Worm (Caenorhabditis elegans) whole organism, L2 larva: ENCODE results near the gene uba-1.

Experiments
- C34F6.9 ChIP-seq: fragments of 150-350 bp; optimal IDR thresholded peaks from 2 replicates; lab custom pipeline; 2014; ENCODE audit warnings: missing biosample characterization, missing genetic modification characterization
- F13H6.1 ChIP-seq: sonication (generic microtip); optimal IDR thresholded peaks from 2 replicates; lab custom pipeline; 2016; ENCODE audit warnings: missing genetic modification characterization, missing compliant biosample characterization
- R02D3.7 ChIP-seq: fragments of 150-350 bp; optimal IDR thresholded peaks from 2 replicates; lab custom pipeline; 2014; ENCODE audit warnings: missing biosample characterization, missing genetic modification characterization
- Y55F3AM.14 ChIP-seq: fragments of 200-800 bp; sonication (Bioruptor generic); optimal IDR thresholded peaks from 2 replicates; lab custom pipeline; 2018; ENCODE audit warnings: mild to moderate bottlenecking, missing genetic modification characterization, missing compliant biosample characterization
- ZK546.5 ChIP-seq: sonication (generic microtip); optimal IDR thresholded peaks from 2 replicates; lab custom pipeline; 2017; ENCODE audit warnings: missing biosample characterization, missing genetic modification characterization
- alr-1 ChIP-seq: fragments of 150-350 bp; optimal IDR thresholded peaks from 2 replicates; lab custom pipeline; 2014; ENCODE audit warnings: missing biosample characterization, missing genetic modification characterization
- aly-2 ChIP-seq: fragments of 150-350 bp; optimal IDR thresholded peaks from 2 replicates; lab custom pipeline; 2014; ENCODE audit warnings: missing biosample characterization, missing genetic modification characterization
- ama-1 ChIP-seq: fragments of 150-350 bp; optimal IDR thresholded peaks from 2 replicates; lab custom pipeline; 2018; ENCODE audit warnings: inconsistent platforms
- blmp-1 ChIP-seq: sonication (generic microtip); optimal IDR thresholded peaks from 2 replicates; lab custom pipeline; 2017; ENCODE audit warnings: missing genetic modification characterization, mild to moderate bottlenecking, missing compliant biosample characterization, antibody characterized with exemption, moderate library complexity; ENCODE audit not compliant: insufficient read depth
- ceh-16 ChIP-seq: fragments of 150-350 bp; optimal IDR thresholded peaks from 2 replicates; lab custom pipeline; 2014; ENCODE audit warnings: missing biosample characterization, missing genetic modification characterization
- ceh-82 ChIP-seq: fragments of 150-350 bp; optimal IDR thresholded peaks from 2 replicates; lab custom pipeline; 2014; ENCODE audit warnings: missing biosample characterization, missing genetic modification characterization
- crh-2 ChIP-seq: sonication (generic microtip); optimal IDR thresholded peaks from 2 replicates; lab custom pipeline; 2017; ENCODE audit warnings: missing biosample characterization, missing genetic modification characterization
- dmd-4 ChIP-seq: sonication (generic microtip); optimal IDR thresholded peaks from 2 replicates; lab custom pipeline; 2017; ENCODE audit warnings: missing biosample characterization, missing genetic modification characterization
- egl-27 ChIP-seq: sonication (generic microtip); optimal IDR thresholded peaks from 3 replicates; lab custom pipeline; 2017; ENCODE audit warnings: missing biosample characterization, missing genetic modification reagents, missing genetic modification characterization
- elt-1 ChIP-seq: fragments of 150-350 bp; optimal IDR thresholded peaks from 2 replicates; lab custom pipeline; 2014; ENCODE audit warnings: missing biosample characterization, missing genetic modification characterization
- elt-3 ChIP-seq: sonication (generic microtip); optimal IDR thresholded peaks from 2 replicates; lab custom pipeline; 2017; ENCODE audit warnings: missing biosample characterization, missing genetic modification characterization
- fos-1 ChIP-seq: fragments of 150-350 bp; optimal IDR thresholded peaks from 2 replicates; lab custom pipeline; 2014; ENCODE audit warnings: missing biosample characterization, missing genetic modification characterization
- gmeb-1 ChIP-seq: fragments of 150-350 bp; optimal IDR thresholded peaks from 2 replicates; lab custom pipeline; 2014; ENCODE audit warnings: missing biosample characterization, missing genetic modification characterization
- lin-11 ChIP-seq: fragments of 150-350 bp; sonication (generic microtip); optimal IDR thresholded peaks from 2 replicates; lab custom pipeline; 2014; ENCODE audit warnings: missing biosample characterization, missing genetic modification characterization, inconsistent platforms, mixed read lengths
- lin-13 ChIP-seq: fragments of 150-350 bp; optimal IDR thresholded peaks from 2 replicates; lab custom pipeline; 2014; ENCODE audit warnings: missing biosample characterization, missing genetic modification reagents, missing genetic modification characterization
- lin-39 ChIP-seq: fragments of 150-350 bp; optimal IDR thresholded peaks from 2 replicates; lab custom pipeline; 2014; ENCODE audit warnings: missing biosample characterization, missing genetic modification reagents, missing genetic modification characterization
- lsy-2 ChIP-seq, 2 experiments: fragments of 150-350 bp in 1 of 2; sonication (generic microtip) in 1 of 2; optimal IDR thresholded peaks; 2 replicates each; lab custom pipeline; 2014 to 2017; ENCODE audit warnings: missing biosample characterization in 2 of 2, missing genetic modification characterization in 2 of 2
- mab-5 ChIP-seq: fragments of 150-350 bp; optimal IDR thresholded peaks from 2 replicates; lab custom pipeline; 2014; ENCODE audit warnings: missing biosample characterization, missing genetic modification characterization
- mbf-1 ChIP-seq: sonication (generic microtip); optimal IDR thresholded peaks from 2 replicates; lab custom pipeline; 2017; ENCODE audit warnings: missing biosample characterization, missing genetic modification characterization
- mdl-1 ChIP-seq, 2 experiments: fragments of 150-350 bp in 1 of 2; sonication (generic microtip) in 1 of 2; optimal IDR thresholded peaks; 2 replicates each; lab custom pipeline; 2017; ENCODE audit warnings: missing biosample characterization in 2 of 2, missing genetic modification characterization in 2 of 2
- nhr-10 ChIP-seq: sonication (generic microtip); optimal IDR thresholded peaks from 2 replicates; lab custom pipeline; 2017; ENCODE audit warnings: missing biosample characterization, missing genetic modification characterization
- nhr-11 ChIP-seq: fragments of 150-350 bp; optimal IDR thresholded peaks from 2 replicates; lab custom pipeline; 2014; ENCODE audit warnings: missing biosample characterization, missing genetic modification characterization
- nhr-12 ChIP-seq: fragments of 150-350 bp; optimal IDR thresholded peaks from 2 replicates; lab custom pipeline; 2014; ENCODE audit warnings: missing biosample characterization, missing genetic modification characterization
- nhr-129 ChIP-seq: fragments of 150-350 bp; optimal IDR thresholded peaks from 2 replicates; lab custom pipeline; 2014; ENCODE audit warnings: missing biosample characterization, missing genetic modification characterization
- nhr-21 ChIP-seq: fragments of 150-350 bp; optimal IDR thresholded peaks from 2 replicates; lab custom pipeline; 2014; ENCODE audit warnings: missing biosample characterization, missing genetic modification characterization
- nhr-23 ChIP-seq: fragments of 150-350 bp; optimal IDR thresholded peaks from 2 replicates; lab custom pipeline; 2014; ENCODE audit warnings: missing biosample characterization, missing genetic modification reagents, missing genetic modification characterization
- nhr-237 ChIP-seq: fragments of 150-350 bp; optimal IDR thresholded peaks from 2 replicates; lab custom pipeline; 2014; ENCODE audit warnings: missing biosample characterization, missing genetic modification characterization
- nhr-25 ChIP-seq: fragments of 150-350 bp; sonication (generic microtip); optimal IDR thresholded peaks from 3 replicates; lab custom pipeline; 2014; ENCODE audit warnings: missing biosample characterization, missing genetic modification characterization
- nhr-6 ChIP-seq: fragments of 150-350 bp; optimal IDR thresholded peaks from 2 replicates; lab custom pipeline; 2014; ENCODE audit warnings: missing biosample characterization, missing genetic modification characterization
- nhr-77 ChIP-seq: fragments of 150-350 bp; optimal IDR thresholded peaks from 2 replicates; lab custom pipeline; 2014; ENCODE audit warnings: missing biosample characterization, missing genetic modification characterization
- peb-1 ChIP-seq: fragments of 150-350 bp; optimal IDR thresholded peaks from 2 replicates; lab custom pipeline; 2014; ENCODE audit warnings: missing biosample characterization, missing genetic modification characterization
- sem-4 ChIP-seq: fragments of 150-350 bp; optimal IDR thresholded peaks from 2 replicates; lab custom pipeline; 2014; ENCODE audit warnings: missing biosample characterization, missing genetic modification reagents, missing genetic modification characterization
- skn-1 ChIP-seq: sonication (generic microtip); optimal IDR thresholded peaks from 2 replicates; lab custom pipeline; 2017; ENCODE audit warnings: missing biosample characterization, missing genetic modification characterization
- sma-3 ChIP-seq: sonication (generic microtip); optimal IDR thresholded peaks from 2 replicates; lab custom pipeline; 2016; ENCODE audit warnings: missing genetic modification reagents, missing genetic modification characterization, missing compliant biosample characterization
- sma-9 ChIP-seq, 2 experiments: fragments of 150-350 bp in 1 of 2; sonication (generic microtip) in 1 of 2; optimal IDR thresholded peaks; 2 replicates each; lab custom pipeline; 2014 to 2016; ENCODE audit warnings: missing genetic modification characterization in 2 of 2, mild to moderate bottlenecking in 1 of 2, missing biosample characterization in 1 of 2, missing compliant biosample characterization in 1 of 2, missing genetic modification reagents in 1 of 2, moderate library complexity in 1 of 2
- snpc-4 ChIP-seq: fragments of 150-350 bp; optimal IDR thresholded peaks from 2 replicates; lab custom pipeline; 2014; ENCODE audit warnings: missing biosample characterization, missing genetic modification characterization
- unc-39 ChIP-seq: fragments of 150-350 bp; optimal IDR thresholded peaks from 2 replicates; lab custom pipeline; 2014; ENCODE audit warnings: missing biosample characterization, missing genetic modification characterization
- unc-55 ChIP-seq: fragments of 150-350 bp; sonication (generic microtip); optimal IDR thresholded peaks from 3 replicates; lab custom pipeline; 2014; ENCODE audit warnings: missing biosample characterization, missing genetic modification reagents, missing genetic modification characterization
- unc-62 ChIP-seq: fragments of 150-350 bp; optimal IDR thresholded peaks from 2 replicates; lab custom pipeline; 2014; ENCODE audit warnings: missing biosample characterization, missing genetic modification reagents, missing genetic modification characterization
- zag-1 ChIP-seq: fragments of 150-350 bp; optimal IDR thresholded peaks from 2 replicates; lab custom pipeline; 2014; ENCODE audit warnings: missing biosample characterization, missing genetic modification characterization
- ztf-1 ChIP-seq: fragments of 200-800 bp; sonication (Bioruptor generic); conservative IDR thresholded peaks from 2 replicates; pipeline ENCODE4 v1.3.6; 2022; ENCODE audit warnings: missing genetic modification characterization, missing compliant biosample characterization
- ztf-11 ChIP-seq: sonication (generic microtip); optimal IDR thresholded peaks from 2 replicates; lab custom pipeline; 2017; ENCODE audit warnings: missing biosample characterization, missing genetic modification characterization
- ztf-4 ChIP-seq: fragments of 150-350 bp; optimal IDR thresholded peaks from 2 replicates; lab custom pipeline; 2014; ENCODE audit warnings: missing biosample characterization, missing genetic modification characterization

uba-1 gene

ce11 chrIV:9994895-9995394 is at the start of gene uba-1:
Gene uba-1 (minus strand): TSS chrIV:9994945.
- TF ChIP-seq elt-1 (tag; lab: Kevin White, UChicago) (no peak), aly-2 (tag; lab: Kevin White, UChicago) (no peak), nhr-6 (tag; lab: Kevin White, UChicago) (no peak), C34F6.9 (tag; lab: Kevin White, UChicago) (peak; percentile 55), peb-1 (no peak), lsy-2 (tag; optimal IDR thresholded peaks at IDR 0.05; lab: Kevin White, UChicago) (peak in 1 of 2 experiments; percentile 50), ama-1 (lab: Kevin White, UChicago) (peak; percentile 55), dmd-4 (tag; lab: Kevin White, UChicago) (no peak), lin-39 (tag; lab: Kevin White, UChicago) (no peak), egl-27 (no peak), ztf-4 (no peak), sem-4 (tag; lab: Kevin White, UChicago) (no peak), mdl-1 (tag; optimal IDR thresholded peaks at IDR 0.05; lab: Kevin White, UChicago) (no peak), unc-39 (tag; lab: Kevin White, UChicago) (no peak), ceh-82 (tag; lab: Kevin White, UChicago) (no peak), lin-11 (no peak), lin-13 (GFP tag; lab: Kevin White, UChicago) (no peak), nhr-25 (tag; lab: Kevin White, UChicago) (peak; percentile 67), nhr-23 (tag; lab: Kevin White, UChicago) (no peak), ztf-1 (GFP tag; lab: Robert Waterston, UW) (no peak), nhr-77 (no peak), nhr-129 (no peak), crh-2 (peak; percentile 86), Y55F3AM.14 (peak; percentile 60), nhr-10 (tag; lab: Kevin White, UChicago) (no peak), alr-1 (tag; lab: Kevin White, UChicago) (no peak), ztf-11 (tag; lab: Kevin White, UChicago) (no peak), R02D3.7 (no peak), sma-3 (peak; percentile 41), elt-3 (tag; lab: Kevin White, UChicago) (no peak), fos-1 (tag; lab: Kevin White, UChicago) (no peak), mbf-1 (tag; lab: Kevin White, UChicago) (no peak), snpc-4 (tag; lab: Kevin White, UChicago) (no peak), mab-5 (tag; lab: Kevin White, UChicago) (peak; percentile 12), gmeb-1 (tag; lab: Kevin White, UChicago) (peak; percentile 5), ceh-16 (tag; lab: Kevin White, UChicago) (no peak), sma-9 (GFP tag; optimal IDR thresholded peaks at IDR 0.05; lab: Kevin White, UChicago) (no peak), sma-9 (tag; optimal IDR thresholded peaks at IDR 0.05; lab: Kevin White, UChicago) (no peak), nhr-21 (peak; percentile 28), nhr-11 (tag; lab: Kevin White, UChicago) (no peak), zag-1 (tag; lab: Kevin White, UChicago) (no peak), nhr-12 (tag; lab: Kevin White, UChicago) (no peak), nhr-237 (tag; lab: Kevin White, UChicago) (no peak), ZK546.5 (no peak), unc-55 (peak; percentile 55), unc-62 (no peak), skn-1 (tag; lab: Kevin White, UChicago) (no peak), blmp-1 (tag; lab: Kevin White, UChicago) (no peak), F13H6.1 (peak; percentile 13)
- TF ChIP-seq, all 48 proteins: peak for 12
